Worm (Caenorhabditis elegans) whole organism, L1 larva: ENCODE data around the gene nspd-7.

Experiments
- C04F5.9 ChIP-seq: sonication (generic microtip); optimal IDR thresholded peaks from 2 replicates; lab custom pipeline; 2016; ENCODE audit warnings: missing genetic modification characterization, missing compliant biosample characterization
- C34B4.2 ChIP-seq: sonication (generic microtip); optimal IDR thresholded peaks from 2 replicates; lab custom pipeline; 2017; ENCODE audit warnings: mild to moderate bottlenecking, missing genetic modification characterization, missing compliant biosample characterization
- F16B12.6 ChIP-seq: fragments of 150-350 bp; optimal IDR thresholded peaks from 2 replicates; lab custom pipeline; 2014; ENCODE audit warnings: missing biosample characterization, missing genetic modification characterization
- Y116A8C.19 ChIP-seq: sonication (generic microtip); optimal IDR thresholded peaks from 2 replicates; lab custom pipeline; 2016; ENCODE audit warnings: missing compliant biosample characterization, missing genetic modification characterization, borderline replicate concordance
- aha-1 ChIP-seq: fragments of 150-350 bp; optimal IDR thresholded peaks from 2 replicates; lab custom pipeline; 2014; ENCODE audit warnings: missing biosample characterization, missing genetic modification characterization
- alr-1 ChIP-seq: fragments of 200-800 bp; sonication (Bioruptor generic); optimal IDR thresholded peaks from 2 replicates; lab custom pipeline; 2018; ENCODE audit warnings: borderline replicate concordance, mild to moderate bottlenecking, missing genetic modification characterization, missing compliant biosample characterization
- aly-2 ChIP-seq: fragments of 150-350 bp; optimal IDR thresholded peaks from 2 replicates; lab custom pipeline; 2014; ENCODE audit warnings: missing biosample characterization, missing genetic modification characterization
- ceh-63 ChIP-seq: fragments of 200-800 bp; sonication (Bioruptor generic); optimal IDR thresholded peaks from 2 replicates; lab custom pipeline; 2018; ENCODE audit warnings: mild to moderate bottlenecking, missing genetic modification characterization, missing compliant biosample characterization
- ceh-8 ChIP-seq: fragments of 200-800 bp; sonication (Bioruptor generic); optimal IDR thresholded peaks from 2 replicates; lab custom pipeline; 2018; ENCODE audit warnings: mild to moderate bottlenecking, missing genetic modification characterization, moderate library complexity, missing compliant biosample characterization
- ceh-82 ChIP-seq, 3 experiments: fragments of 150-350 bp in 1 of 3; sonication (generic microtip) in 2 of 3; optimal IDR thresholded peaks; 2 replicates each; lab custom pipeline; 2014 to 2017; ENCODE audit warnings: missing biosample characterization in 3 of 3, missing genetic modification characterization in 3 of 3
- ceh-88 ChIP-seq: fragments of 200-800 bp; sonication (Bioruptor generic); IDR thresholded peaks from 2 replicates; pipeline ENCODE4 v1.3.6; 2022; ENCODE audit warnings: missing genetic modification characterization, missing compliant biosample characterization
- ces-1 ChIP-seq: fragments of 150-350 bp; optimal IDR thresholded peaks from 2 replicates; lab custom pipeline; 2014; ENCODE audit warnings: missing biosample characterization, missing genetic modification reagents, missing genetic modification characterization
- efl-3 ChIP-seq: fragments of 200-800 bp; sonication (Bioruptor generic); optimal IDR thresholded peaks from 2 replicates; lab custom pipeline; 2018; ENCODE audit warnings: mild to moderate bottlenecking, missing genetic modification characterization, missing compliant biosample characterization
- egl-27 ChIP-seq, 2 experiments: fragments of 150-350 bp in 1 of 2; sonication (generic microtip); optimal IDR thresholded peaks; 3 replicates each; lab custom pipeline; 2017 to 2018; ENCODE audit warnings: missing biosample characterization in 2 of 2, missing genetic modification characterization in 2 of 2, missing genetic modification reagents in 2 of 2
- elt-2 ChIP-seq: sonication (generic microtip); optimal IDR thresholded peaks from 2 replicates; lab custom pipeline; 2016; ENCODE audit warnings: missing genetic modification characterization, mild to moderate bottlenecking, inconsistent platforms, missing compliant biosample characterization, missing genetic modification reagents
- ets-5 ChIP-seq: fragments of 200-800 bp; sonication (Bioruptor generic); IDR thresholded peaks from 2 replicates; pipeline ENCODE4 v1.3.6; 2022; ENCODE audit warnings: missing genetic modification characterization, missing compliant biosample characterization
- grh-1 ChIP-seq: fragments of 200-800 bp; sonication (Bioruptor generic); IDR thresholded peaks from 2 replicates; pipeline ENCODE4 v1.3.6; 2022; ENCODE audit warnings: missing genetic modification reagents, missing genetic modification characterization, missing compliant biosample characterization
- hlh-4 ChIP-seq: sonication (generic microtip); optimal IDR thresholded peaks from 2 replicates; lab custom pipeline; 2016; ENCODE audit warnings: mild to moderate bottlenecking, missing genetic modification characterization, missing compliant biosample characterization
- hpl-2 ChIP-seq: fragments of 150-350 bp; optimal IDR thresholded peaks from 2 replicates; lab custom pipeline; 2014; ENCODE audit warnings: missing biosample characterization, missing genetic modification reagents, missing genetic modification characterization
- isw-1 ChIP-seq: fragments of 200-800 bp; sonication (Bioruptor generic); IDR thresholded peaks from 2 replicates; pipeline ENCODE4 v1.3.6; 2022; ENCODE audit warnings: missing genetic modification characterization, missing compliant biosample characterization
- lin-13 ChIP-seq: fragments of 150-350 bp; optimal IDR thresholded peaks from 2 replicates; lab custom pipeline; 2014; ENCODE audit warnings: missing biosample characterization, missing genetic modification reagents, missing genetic modification characterization
- lin-15B ChIP-seq: fragments of 150-350 bp; sonication (generic microtip); optimal IDR thresholded peaks from 3 replicates; lab custom pipeline; 2014; ENCODE audit warnings: missing biosample characterization, missing genetic modification characterization
- lin-35 ChIP-seq, 2 experiments: fragments of 150-350 bp; optimal IDR thresholded peaks; 2 replicates each; lab custom pipeline; 2014; ENCODE audit warnings: missing biosample characterization in 2 of 2, missing genetic modification characterization in 2 of 2, missing genetic modification reagents in 2 of 2
- lin-39 ChIP-seq: fragments of 150-350 bp; optimal IDR thresholded peaks from 2 replicates; lab custom pipeline; 2014; ENCODE audit warnings: missing biosample characterization, missing genetic modification reagents, missing genetic modification characterization
- mab-9 ChIP-seq: fragments of 200-800 bp; sonication (Bioruptor generic); IDR thresholded peaks from 2 replicates; pipeline ENCODE4 v1.3.6; 2022; ENCODE audit warnings: missing genetic modification reagents, missing genetic modification characterization, missing compliant biosample characterization
- mdl-1 ChIP-seq, 2 experiments: fragments of 150-350 bp; optimal IDR thresholded peaks; 2 replicates each; lab custom pipeline; 2014 to 2017; ENCODE audit warnings: missing biosample characterization in 2 of 2, missing genetic modification characterization in 2 of 2, inconsistent platforms in 1 of 2
- mep-1 ChIP-seq: fragments of 150-350 bp; optimal IDR thresholded peaks from 2 replicates; lab custom pipeline; 2014; ENCODE audit warnings: missing biosample characterization, missing genetic modification characterization
- nhr-12 ChIP-seq: sonication (generic microtip); optimal IDR thresholded peaks from 2 replicates; lab custom pipeline; 2017; ENCODE audit warnings: missing biosample characterization, missing genetic modification characterization
- nhr-20 ChIP-seq: sonication (generic microtip); optimal IDR thresholded peaks from 2 replicates; lab custom pipeline; 2016; ENCODE audit warnings: mild to moderate bottlenecking, missing genetic modification characterization, missing compliant biosample characterization
- nhr-28 ChIP-seq: fragments of 150-350 bp; optimal IDR thresholded peaks from 2 replicates; lab custom pipeline; 2014; ENCODE audit warnings: missing biosample characterization, missing genetic modification characterization
- nhr-47 ChIP-seq: sonication (generic microtip); optimal IDR thresholded peaks from 2 replicates; lab custom pipeline; 2016; ENCODE audit warnings: mild to moderate bottlenecking, missing genetic modification characterization, moderate library complexity, missing compliant biosample characterization
- nhr-71 ChIP-seq: sonication (generic microtip); optimal IDR thresholded peaks from 2 replicates; lab custom pipeline; 2016; ENCODE audit warnings: mild to moderate bottlenecking, missing genetic modification characterization, moderate library complexity, missing compliant biosample characterization
- nhr-76 ChIP-seq: sonication (generic microtip); optimal IDR thresholded peaks from 2 replicates; lab custom pipeline; 2017; ENCODE audit warnings: missing biosample characterization, missing genetic modification characterization
- nhr-84 ChIP-seq: sonication (generic microtip); optimal IDR thresholded peaks from 2 replicates; lab custom pipeline; 2017; ENCODE audit warnings: missing biosample characterization, missing genetic modification characterization
- nhr-90 ChIP-seq: sonication (generic microtip); optimal IDR thresholded peaks from 2 replicates; lab custom pipeline; 2016; ENCODE audit warnings: mild to moderate bottlenecking, missing genetic modification characterization, missing compliant biosample characterization; ENCODE audit not compliant: poor library complexity
- pag-3 ChIP-seq: sonication (generic microtip); optimal IDR thresholded peaks from 2 replicates; lab custom pipeline; 2017; ENCODE audit warnings: missing genetic modification characterization, mild to moderate bottlenecking, missing compliant biosample characterization, antibody characterized with exemption, borderline replicate concordance; ENCODE audit not compliant: insufficient read depth
- pqm-1 ChIP-seq: sonication (generic microtip); optimal IDR thresholded peaks from 3 replicates; lab custom pipeline; 2017; ENCODE audit warnings: missing biosample characterization, missing genetic modification characterization
- skn-1 ChIP-seq: fragments of 150-350 bp; optimal IDR thresholded peaks from 2 replicates; lab custom pipeline; 2014; ENCODE audit warnings: missing biosample characterization, missing genetic modification characterization
- snu-23 ChIP-seq: sonication (generic microtip); optimal IDR thresholded peaks from 2 replicates; lab custom pipeline; 2016; ENCODE audit warnings: missing genetic modification characterization, missing compliant biosample characterization
- swsn-7 ChIP-seq: sonication (generic microtip); optimal IDR thresholded peaks from 2 replicates; lab custom pipeline; 2016; ENCODE audit warnings: missing genetic modification characterization, missing compliant biosample characterization
- tbx-2 ChIP-seq: sonication (generic microtip); optimal IDR thresholded peaks from 2 replicates; lab custom pipeline; 2016; ENCODE audit warnings: missing genetic modification characterization, missing compliant biosample characterization
- tlp-1 ChIP-seq: fragments of 150-350 bp; optimal IDR thresholded peaks from 2 replicates; lab custom pipeline; 2014; ENCODE audit warnings: missing biosample characterization, missing genetic modification characterization
- unc-62 ChIP-seq: fragments of 150-350 bp; optimal IDR thresholded peaks from 2 replicates; lab custom pipeline; 2014; ENCODE audit warnings: missing biosample characterization, missing genetic modification reagents, missing genetic modification characterization
- unc-98 ChIP-seq: fragments of 200-800 bp; sonication (Bioruptor generic); IDR thresholded peaks from 2 replicates; pipeline ENCODE4 v1.3.6; 2022; ENCODE audit warnings: missing genetic modification characterization, missing compliant biosample characterization
- xbp-1 ChIP-seq: sonication (generic microtip); optimal IDR thresholded peaks from 2 replicates; lab custom pipeline; 2016; ENCODE audit warnings: missing genetic modification characterization, missing compliant biosample characterization
- ztf-11 ChIP-seq, 2 experiments: sonication (generic microtip); optimal IDR thresholded peaks; 2 replicates each; lab custom pipeline; 2016 to 2017; ENCODE audit warnings: missing genetic modification characterization in 2 of 2, missing biosample characterization in 1 of 2, missing compliant biosample characterization in 1 of 2
- ztf-4 ChIP-seq: fragments of 150-350 bp; optimal IDR thresholded peaks from 2 replicates; lab custom pipeline; 2014; ENCODE audit warnings: missing biosample characterization, missing genetic modification characterization

The nspd-7 gene

ce11 chrIV:10252350-10252792 is 16.6 kb downstream of the nspd-7 start (continued):
- TF ChIP-seq C34B4.2 (tag; lab: Kevin White, UChicago): no peak
- peak; percentile 9 for TF ChIP-seq F16B12.6
- no peak for TF ChIP-seq aha-1 (tag; lab: Kevin White, UChicago)
- peak; percentile 94 for TF ChIP-seq ceh-8 (GFP tag; lab: Kevin White, UChicago)
- no peak for TF ChIP-seq efl-3 (GFP tag; lab: Kevin White, UChicago)
- peak; percentile 95 for TF ChIP-seq snu-23
- TF ChIP-seq hpl-2 (GFP tag; lab: Kevin White, UChicago): peak; percentile 23
- no peak for TF ChIP-seq pag-3 (tag; lab: Kevin White, UChicago)
- peak; percentile 72 for TF ChIP-seq ceh-88
- TF ChIP-seq lin-13 (GFP tag; lab: Kevin White, UChicago): peak; percentile 87
- peak; percentile 73 for TF ChIP-seq aly-2 (tag; lab: Kevin White, UChicago)
- no peak for TF ChIP-seq ceh-63 (GFP tag; lab: Kevin White, UChicago)
- no peak for TF ChIP-seq alr-1 (tag; lab: Kevin White, UChicago)
- TF ChIP-seq skn-1: peak; percentile 67
- no peak for TF ChIP-seq ets-5 (GFP tag; lab: Robert Waterston, UW)
- peak in 1 of 2 experiments; percentile 41 for TF ChIP-seq ztf-11 (tag; optimal IDR thresholded peaks at IDR 0.05; lab: Kevin White, UChicago)
- TF ChIP-seq nhr-71 (tag; lab: Kevin White, UChicago): peak; percentile 99
- no peak for TF ChIP-seq mab-9 (GFP tag; lab: Robert Waterston, UW)
- TF ChIP-seq tbx-2 (tag; lab: Kevin White, UChicago): peak; percentile 95
- TF ChIP-seq egl-27 (tag; optimal IDR thresholded peaks at IDR 0.05; lab: Kevin White, UChicago): peak; percentile 36 to 65
- peak; percentile 81 for TF ChIP-seq mep-1 (tag; lab: Kevin White, UChicago)
- TF ChIP-seq lin-35 (GFP tag; optimal IDR thresholded peaks at IDR 0.05; lab: Kevin White, UChicago): peak; percentile 76 to 77
- no peak for TF ChIP-seq nhr-28 (tag; lab: Kevin White, UChicago)
- no peak for TF ChIP-seq C04F5.9
- TF ChIP-seq Y116A8C.19 (tag; lab: Kevin White, UChicago): no peak
- peak; percentile 46; the same call in 1 of the 2 replicates for TF ChIP-seq grh-1 (GFP tag; lab: Robert Waterston, UW)
- TF ChIP-seq ces-1 (GFP tag; lab: Kevin White, UChicago): no peak
- TF ChIP-seq ztf-4 (tag; lab: Kevin White, UChicago): peak; percentile 91
- TF ChIP-seq pqm-1: no peak
- TF ChIP-seq nhr-20 (tag; lab: Kevin White, UChicago): peak; percentile 96
- TF ChIP-seq lin-39: peak; percentile 40
- peak; percentile 80 for TF ChIP-seq nhr-90 (tag; lab: Kevin White, UChicago)
- TF ChIP-seq nhr-84: no peak
- TF ChIP-seq mdl-1 (tag; optimal IDR thresholded peaks at IDR 0.05; lab: Kevin White, UChicago): peak; percentile 82 to 92
- no peak for TF ChIP-seq unc-62 (GFP tag; lab: Kevin White, UChicago)
- TF ChIP-seq nhr-47 (tag; lab: Kevin White, UChicago): peak; percentile 96
- TF ChIP-seq nhr-12 (tag; lab: Kevin White, UChicago): no peak
- TF ChIP-seq swsn-7 (tag; lab: Kevin White, UChicago): peak; percentile 94
- no peak for TF ChIP-seq lin-15B (tag; lab: Kevin White, UChicago)
- TF ChIP-seq unc-98 (GFP tag; lab: Robert Waterston, UW): peak; percentile 48; the same call in 1 of the 2 replicates
- TF ChIP-seq isw-1 (GFP tag; lab: Robert Waterston, UW): peak; percentile 83
- peak; percentile 91 for TF ChIP-seq xbp-1 (tag; lab: Kevin White, UChicago)
- no peak for TF ChIP-seq tlp-1 (tag; lab: Kevin White, UChicago)
- peak; percentile 87 for TF ChIP-seq elt-2 (tag; lab: Kevin White, UChicago)
- TF ChIP-seq nhr-76 (tag; lab: Kevin White, UChicago): no peak
- no peak for TF ChIP-seq hlh-4
- peak; percentile 28 to 73 (median 42) for TF ChIP-seq ceh-82 (tag; optimal IDR thresholded peaks at IDR 0.05; lab: Kevin White, UChicago)
